Worm (Caenorhabditis elegans) whole organism, midembryonic: ENCODE measurements around the gene K11H3.8.

Experiments used
- T22C8.4 ChIP-seq: fragments of 200-800 bp; sonication (Bioruptor generic); IDR thresholded peaks from 2 replicates; pipeline ENCODE4 v1.3.6; 2022; ENCODE audit warnings: missing genetic modification characterization, missing compliant biosample characterization
- cog-1 ChIP-seq: sonication (generic microtip); optimal IDR thresholded peaks from 2 replicates; lab custom pipeline; 2016; ENCODE audit warnings: missing genetic modification characterization, missing compliant biosample characterization
- flt-1 ChIP-seq: fragments of 200-800 bp; sonication (Bioruptor generic); IDR thresholded peaks from 2 replicates; pipeline ENCODE4 v1.3.6; 2022; ENCODE audit warnings: missing genetic modification characterization, missing compliant biosample characterization
- klf-2 ChIP-seq: fragments of 200-800 bp; sonication (Bioruptor generic); conservative IDR thresholded peaks from 2 replicates; pipeline ENCODE4 v1.3.6; 2022; ENCODE audit warnings: missing genetic modification reagents, missing genetic modification characterization, missing compliant biosample characterization
- med-1 ChIP-seq: sonication (generic microtip); optimal IDR thresholded peaks from 2 replicates; lab custom pipeline; 2017; ENCODE audit warnings: missing genetic modification characterization, mild to moderate bottlenecking, missing compliant biosample characterization, antibody characterized with exemption, missing genetic modification reagents; ENCODE audit not compliant: insufficient read depth
- ref-1 ChIP-seq: fragments of 200-800 bp; sonication (Bioruptor generic); conservative IDR thresholded peaks from 2 replicates; pipeline ENCODE4 v1.3.6; 2022; ENCODE audit warnings: missing genetic modification reagents, missing genetic modification characterization, missing compliant biosample characterization
- tab-1 ChIP-seq: fragments of 200-800 bp; sonication (Bioruptor generic); IDR thresholded peaks from 2 replicates; pipeline ENCODE4 v1.3.6; 2022; ENCODE audit warnings: missing genetic modification characterization, missing compliant biosample characterization
- ztf-23 ChIP-seq: fragments of 200-800 bp; sonication (Bioruptor generic); IDR thresholded peaks from 2 replicates; pipeline ENCODE4 v1.3.6; 2022; ENCODE audit warnings: missing genetic modification reagents, missing genetic modification characterization, missing compliant biosample characterization

ce11 chrIII:9878828-9879227 is 43.8 kb downstream of the K11H3.8 start, which contains the start of gene ZK757.2:
- TF ChIP-seq T22C8.4 (GFP tag; lab: Robert Waterston, UW): no peak
- no peak for TF ChIP-seq cog-1 (tag; lab: Kevin White, UChicago)
- no peak for TF ChIP-seq med-1
- TF ChIP-seq ztf-23: no peak
- TF ChIP-seq flt-1 (GFP tag; lab: Robert Waterston, UW): no peak
- no peak for TF ChIP-seq ref-1 (GFP tag; lab: Robert Waterston, UW)
- no peak for TF ChIP-seq klf-2 (GFP tag; lab: Robert Waterston, UW)
- no peak for TF ChIP-seq tab-1 (GFP tag; lab: Robert Waterston, UW)
